Fruit fly (Drosophila melanogaster) whole organism, wandering third instar larva: ENCODE results near the gene wac.

ENCODE experiments used
- Abd-B ChIP-seq: fragments of >200 bp; optimal IDR thresholded peaks from 2 replicates; lab custom pipeline; 2017; ENCODE audit warnings: missing biosample characterization, missing genetic modification characterization
- CG32264 ChIP-seq: fragments of 200-800 bp; sonication (Bioruptor generic); optimal IDR thresholded peaks from 2 replicates; lab custom pipeline; 2016; ENCODE audit warnings: missing biosample characterization, missing genetic modification characterization
- CrebA ChIP-seq: fragments of 200-800 bp; sonication (Bioruptor generic); optimal IDR thresholded peaks from 2 replicates; lab custom pipeline; 2016; ENCODE audit warnings: missing biosample characterization, mild to moderate bottlenecking, missing genetic modification characterization, borderline replicate concordance
- Dfd ChIP-seq: fragments of >200 bp; optimal IDR thresholded peaks from 2 replicates; lab custom pipeline; 2017; ENCODE audit warnings: missing biosample characterization, missing genetic modification characterization
- Dif ChIP-seq: fragments of 200-275, 200-300 bp; sonication (Bioruptor generic); optimal IDR thresholded peaks from 2 replicates; lab custom pipeline; 2018; ENCODE audit warnings: missing biosample characterization, missing genetic modification characterization; ENCODE audit not compliant: partially characterized antibody
- GATAd ChIP-seq: sonication (Bioruptor generic); optimal IDR thresholded peaks from 2 replicates; lab custom pipeline; 2016; ENCODE audit warnings: missing biosample characterization, missing genetic modification characterization
- HLH106 ChIP-seq: fragments of 200-800 bp; optimal IDR thresholded peaks from 3 replicates; lab custom pipeline; 2019; ENCODE audit warnings: missing biosample characterization, mild to moderate bottlenecking, missing genetic modification characterization, moderate library complexity
- Hnf4 ChIP-seq: fragments of 200-800 bp; sonication (Bioruptor generic); optimal IDR thresholded peaks from 2 replicates; lab custom pipeline; 2016; ENCODE audit warnings: missing biosample characterization, mild to moderate bottlenecking, missing genetic modification characterization
- Hr83 ChIP-seq: fragments of 200-300 bp; sonication (Bioruptor generic); optimal IDR thresholded peaks from 2 replicates; lab custom pipeline; 2016; ENCODE audit warnings: missing biosample characterization, mild to moderate bottlenecking, missing genetic modification characterization, moderate library complexity; ENCODE audit not compliant: poor library complexity, severe bottlenecking
- Jra ChIP-seq: sonication (Bioruptor generic); optimal IDR thresholded peaks from 2 replicates; lab custom pipeline; 2016; ENCODE audit warnings: missing biosample characterization, missing genetic modification characterization
- Mio ChIP-seq: sonication (Bioruptor generic); optimal IDR thresholded peaks from 2 replicates; lab custom pipeline; 2016; ENCODE audit warnings: missing biosample characterization, missing genetic modification characterization
- Myc ChIP-seq: fragments of >200 bp; optimal IDR thresholded peaks from 2 replicates; lab custom pipeline; 2017
- N ChIP-seq: fragments of >200 bp; optimal IDR thresholded peaks from 2 replicates; lab custom pipeline; 2018; ENCODE audit warnings: missing biosample characterization, missing external identifiers, missing genetic modification characterization
- Rel ChIP-seq, 2 experiments: fragments of 200-800 bp; sonication (Bioruptor generic) in 1 of 2; optimal IDR thresholded peaks; 2 replicates in 1 of 2; 3 replicates in 1 of 2; lab custom pipeline; 2016 to 2019; ENCODE audit warnings: mild to moderate bottlenecking in 2 of 2, missing biosample characterization in 2 of 2, missing genetic modification characterization in 2 of 2, moderate library complexity in 1 of 2
- Sp1 ChIP-seq: fragments of 200-800 bp; sonication (Bioruptor generic); optimal IDR thresholded peaks from 3 replicates; lab custom pipeline; 2019; ENCODE audit warnings: missing biosample characterization, mild to moderate bottlenecking, missing genetic modification characterization, moderate library complexity
- br ChIP-seq: fragments of 200-800 bp; sonication (Bioruptor generic); optimal IDR thresholded peaks from 2 replicates; lab custom pipeline; 2016; ENCODE audit warnings: missing biosample characterization, missing genetic modification characterization
- brk ChIP-seq: fragments of 200-800 bp; sonication (Bioruptor generic); optimal IDR thresholded peaks from 2 replicates; lab custom pipeline; 2016; ENCODE audit warnings: missing biosample characterization, mild to moderate bottlenecking, missing genetic modification characterization
- dl ChIP-seq, 2 experiments: fragments of 175-275, 200-275 bp in 1 of 2; fragments of 200-275 bp in 1 of 2; sonication (Bioruptor generic); optimal IDR thresholded peaks; lab custom pipeline; 2018; ENCODE audit warnings: mild to moderate bottlenecking in 2 of 2, missing biosample characterization in 2 of 2, missing genetic modification characterization in 2 of 2, moderate library complexity in 2 of 2; ENCODE audit not compliant: partially characterized antibody in 2 of 2, insufficient read depth in 1 of 2
- dsf ChIP-seq: sonication (Bioruptor generic); optimal IDR thresholded peaks from 2 replicates; lab custom pipeline; 2016; ENCODE audit warnings: missing biosample characterization, missing genetic modification characterization, borderline replicate concordance
- foxo ChIP-seq, 2 experiments: fragments of 200-800 bp; sonication (Bioruptor generic); optimal IDR thresholded peaks; 2 replicates in 1 of 2; 3 replicates in 1 of 2; lab custom pipeline; 2016 to 2017; ENCODE audit warnings: missing biosample characterization in 2 of 2, missing genetic modification characterization in 2 of 2
- h ChIP-seq: fragments of 200-800 bp; sonication (Bioruptor generic); optimal IDR thresholded peaks from 3 replicates; lab custom pipeline; 2016; ENCODE audit warnings: missing biosample characterization, mild to moderate bottlenecking, missing genetic modification characterization
- jim ChIP-seq: fragments of 175-275, 200-325 bp; sonication (Bioruptor generic); optimal IDR thresholded peaks from 2 replicates; lab custom pipeline; 2016; ENCODE audit warnings: missing biosample characterization, mild to moderate bottlenecking, missing genetic modification characterization
- lola ChIP-seq: fragments of >200 bp; optimal IDR thresholded peaks from 2 replicates; lab custom pipeline; 2017; ENCODE audit warnings: missing biosample characterization, missing genetic modification characterization
- psq ChIP-seq: fragments of 200-800 bp; sonication (Bioruptor generic); optimal IDR thresholded peaks from 3 replicates; lab custom pipeline; 2017; ENCODE audit warnings: missing biosample characterization, mild to moderate bottlenecking, missing genetic modification characterization, moderate library complexity
- rgr ChIP-seq: fragments of 200-800 bp; sonication (Bioruptor generic); optimal IDR thresholded peaks from 3 replicates; lab custom pipeline; 2016; ENCODE audit warnings: missing biosample characterization, mild to moderate bottlenecking, missing genetic modification characterization
- sage ChIP-seq: fragments of 200-800 bp; sonication (Bioruptor generic); optimal IDR thresholded peaks from 2 replicates; lab custom pipeline; 2016; ENCODE audit warnings: missing biosample characterization, mild to moderate bottlenecking, missing genetic modification characterization
- sv ChIP-seq: fragments of 200-800 bp; sonication (Bioruptor generic); optimal IDR thresholded peaks from 3 replicates; lab custom pipeline; 2016; ENCODE audit warnings: missing biosample characterization, missing genetic modification characterization
- tai ChIP-seq: sonication (Bioruptor generic); optimal IDR thresholded peaks from 2 replicates; lab custom pipeline; 2016; ENCODE audit warnings: missing biosample characterization, missing genetic modification characterization
- usp ChIP-seq: fragments of >200 bp; optimal IDR thresholded peaks from 2 replicates; lab custom pipeline; 2017; ENCODE audit warnings: missing biosample characterization, missing genetic modification characterization
- woc ChIP-seq: sonication (Bioruptor generic); optimal IDR thresholded peaks from 2 replicates; lab custom pipeline; 2016; ENCODE audit warnings: missing biosample characterization, mild to moderate bottlenecking, missing genetic modification characterization

Gene wac

DNA sequence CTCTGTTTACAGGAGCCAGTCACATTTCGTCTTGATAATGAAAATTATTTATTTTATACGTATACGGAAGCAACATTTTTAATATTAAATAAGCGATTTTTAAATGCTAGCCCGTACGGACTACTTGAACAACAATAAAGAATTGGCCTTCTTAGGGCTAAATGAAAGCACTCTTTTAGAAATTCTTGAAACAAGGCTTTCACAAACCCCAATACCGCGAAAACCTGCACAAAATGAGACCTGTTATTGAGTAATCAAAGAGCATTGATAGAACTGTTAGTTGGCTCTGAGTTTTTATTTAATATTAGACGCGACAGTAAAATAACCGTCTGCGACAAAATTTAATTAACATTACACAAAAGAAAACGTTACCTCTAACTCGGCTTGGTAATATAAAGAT, 16.9 kb downstream of the wac start, which contains the start of gene ttm2:
ttm2 (plus strand) TSS at position 301 of the 400 bp plus-strand sequence.
- no peak for TF ChIP-seq CG32264 (GFP tag; lab: Kevin White, UChicago)
- no peak for TF ChIP-seq Sp1 (GFP tag; lab: Kevin White, UChicago)
- no peak for TF ChIP-seq N (GFP tag; lab: Kevin White, UChicago)
- no peak for TF ChIP-seq Rel (GFP tag; optimal IDR thresholded peaks at IDR 0.05; lab: Kevin White, UChicago)
- TF ChIP-seq Rel (tag; optimal IDR thresholded peaks at IDR 0.05; lab: Kevin White, UChicago), result no peak
- no peak for TF ChIP-seq foxo (GFP tag; optimal IDR thresholded peaks at IDR 0.05; lab: Kevin White, UChicago)
- no peak for TF ChIP-seq Hr83 (GFP tag; lab: Kevin White, UChicago)
- no peak for TF ChIP-seq sage (GFP tag; lab: Kevin White, UChicago)
- TF ChIP-seq lola, result no peak
- TF ChIP-seq Dif (GFP tag; lab: Kevin White, UChicago), result no peak
- TF ChIP-seq Abd-B (GFP tag; lab: Kevin White, UChicago), result no peak
- TF ChIP-seq CrebA, result no peak
- TF ChIP-seq psq (GFP tag; lab: Kevin White, UChicago), result no peak
- no peak for TF ChIP-seq rgr
- TF ChIP-seq GATAd (GFP tag; lab: Kevin White, UChicago), result no peak
- no peak for TF ChIP-seq Mio (GFP tag; lab: Kevin White, UChicago)
- TF ChIP-seq HLH106 (tag; lab: Kevin White, UChicago), result no peak
- TF ChIP-seq tai, result no peak
- TF ChIP-seq jim (GFP tag; lab: Kevin White, UChicago), result no peak
- TF ChIP-seq Jra, result no peak

DNA sequence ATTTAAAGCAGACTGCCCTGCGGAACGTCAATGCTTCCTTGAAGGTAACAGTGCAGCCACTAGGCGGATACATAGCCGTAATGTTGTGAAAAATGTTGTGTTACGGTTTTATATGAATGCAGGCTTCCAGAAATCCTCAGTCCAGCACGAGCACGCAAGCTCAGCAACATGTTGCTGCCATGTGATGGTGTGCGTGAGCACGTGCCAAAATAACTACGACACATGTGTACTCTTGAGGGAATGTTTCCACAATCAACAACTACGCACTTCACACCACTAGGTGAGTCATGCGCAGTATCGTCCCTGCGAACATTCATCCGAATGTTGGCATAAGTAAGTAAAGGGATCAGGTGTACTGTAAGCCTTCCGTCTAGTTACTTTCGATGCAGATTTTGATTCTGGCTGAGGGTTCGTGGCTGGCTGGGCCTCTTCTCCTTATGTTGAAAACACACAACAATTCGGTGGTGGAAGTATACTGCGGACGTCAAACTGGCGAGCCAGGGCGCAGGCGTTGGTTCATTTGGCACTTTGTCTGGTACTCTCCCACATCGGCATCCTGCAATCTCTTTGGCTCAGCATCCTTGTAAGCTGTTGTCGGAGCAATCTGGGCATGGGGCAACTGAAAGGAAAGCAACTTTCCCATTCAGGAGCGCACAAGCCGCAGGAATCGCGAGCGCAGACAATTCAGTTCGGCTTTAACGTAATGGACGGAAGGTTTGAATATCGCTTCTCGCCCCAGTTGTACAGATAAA, 18.9 kb downstream of the wac start, which contains the start of gene RhoGEF3:
RhoGEF3 (plus strand) TSS at position 702 of the 752 bp plus-strand sequence.
- TF ChIP-seq tai (no peak), sv (GFP tag; lab: Kevin White, UChicago) (no peak), br (GFP tag; lab: Kevin White, UChicago) (no peak), jim (GFP tag; lab: Kevin White, UChicago) (no peak), Myc (lab: Kevin White, UChicago) (no peak), HLH106 (tag; lab: Kevin White, UChicago) (no peak), usp (GFP tag; lab: Kevin White, UChicago) (no peak), brk (GFP tag; lab: Kevin White, UChicago) (no peak), woc (GFP tag; lab: Kevin White, UChicago) (no peak), dl (GFP tag; optimal IDR thresholded peaks at IDR 0.05; lab: Kevin White, UChicago; ENCODE audit: insufficient read depth in 1 of 2, partially characterized antibody in 2 of 2) (no peak), Dfd (GFP tag; lab: Kevin White, UChicago) (no peak), Jra (no peak), CG32264 (GFP tag; lab: Kevin White, UChicago) (no peak)
- TF ChIP-seq, all 38 proteins: peak for 0

DNA sequence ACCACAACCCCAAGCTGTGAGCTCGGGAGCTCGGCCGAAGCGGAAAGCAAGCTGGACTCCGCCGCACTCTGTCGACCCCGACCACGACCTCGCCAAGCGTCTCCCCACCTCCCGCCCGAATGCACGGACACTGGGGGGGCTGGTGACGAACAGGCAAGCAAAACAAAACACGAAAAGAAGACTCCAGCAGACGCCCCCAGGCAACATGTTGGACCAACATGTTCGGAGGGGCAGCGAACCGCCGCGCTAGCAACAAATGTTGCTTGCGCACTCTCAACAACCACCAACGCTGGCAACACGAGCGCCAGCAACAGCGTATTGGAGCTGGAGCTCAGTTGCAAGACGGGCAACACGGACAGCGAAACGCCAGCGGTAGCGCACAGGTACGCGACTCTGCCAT, 24.3 kb downstream of the wac start:
- TF ChIP-seq Dif (GFP tag; lab: Kevin White, UChicago) (peak; percentile 16), Sp1 (GFP tag; lab: Kevin White, UChicago) (no peak), h (GFP tag; lab: Kevin White, UChicago) (no peak), psq (GFP tag; lab: Kevin White, UChicago) (peak; percentile 90), usp (GFP tag; lab: Kevin White, UChicago) (no peak)

DNA sequence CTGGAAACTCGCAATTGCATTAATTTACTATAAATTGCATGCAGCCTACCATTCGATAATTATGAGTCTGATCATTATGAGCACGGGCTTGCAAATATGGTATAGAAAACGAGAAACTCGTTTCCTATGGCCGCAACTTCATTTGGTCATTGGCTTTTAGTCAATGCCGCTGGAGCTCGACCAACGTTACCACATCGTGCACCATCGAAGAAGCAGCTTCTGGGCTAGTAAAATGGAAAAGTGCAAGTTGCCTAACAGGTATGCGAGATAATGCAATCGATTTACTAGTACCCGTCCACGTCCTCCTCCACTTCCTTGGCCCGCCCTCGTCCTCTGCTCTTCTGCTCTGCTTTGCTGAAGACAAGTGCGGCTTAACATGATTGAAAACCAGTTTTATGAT, 26.3 kb downstream of the wac start:
- no peak for TF ChIP-seq Rel (GFP tag; optimal IDR thresholded peaks at IDR 0.05; lab: Kevin White, UChicago)
- TF ChIP-seq Rel (tag; optimal IDR thresholded peaks at IDR 0.05; lab: Kevin White, UChicago), result no peak
- TF ChIP-seq GATAd (GFP tag; lab: Kevin White, UChicago), result no peak
- TF ChIP-seq dsf (GFP tag; lab: Kevin White, UChicago), result no peak
- no peak for TF ChIP-seq Mio (GFP tag; lab: Kevin White, UChicago)
- no peak for TF ChIP-seq woc (GFP tag; lab: Kevin White, UChicago)
- no peak for TF ChIP-seq Dfd (GFP tag; lab: Kevin White, UChicago)
- no peak for TF ChIP-seq Sp1 (GFP tag; lab: Kevin White, UChicago)
- TF ChIP-seq sv (GFP tag; lab: Kevin White, UChicago), result no peak
- TF ChIP-seq Hnf4 (GFP tag; lab: Kevin White, UChicago), result no peak
